Worm (Caenorhabditis elegans) whole organism, L2 larva: ENCODE results near the gene set-8.

Source experiments
- R02D3.7 ChIP-seq: fragments of 150-350 bp; optimal IDR thresholded peaks from 2 replicates; lab custom pipeline; 2014; ENCODE audit warnings: missing biosample characterization, missing genetic modification characterization
- Y55F3AM.14 ChIP-seq: fragments of 200-800 bp; sonication (Bioruptor generic); optimal IDR thresholded peaks from 2 replicates; lab custom pipeline; 2018; ENCODE audit warnings: mild to moderate bottlenecking, missing genetic modification characterization, missing compliant biosample characterization
- ZK546.5 ChIP-seq: sonication (generic microtip); optimal IDR thresholded peaks from 2 replicates; lab custom pipeline; 2017; ENCODE audit warnings: missing biosample characterization, missing genetic modification characterization
- aly-2 ChIP-seq: fragments of 150-350 bp; optimal IDR thresholded peaks from 2 replicates; lab custom pipeline; 2014; ENCODE audit warnings: missing biosample characterization, missing genetic modification characterization
- ama-1 ChIP-seq: fragments of 150-350 bp; optimal IDR thresholded peaks from 2 replicates; lab custom pipeline; 2018; ENCODE audit warnings: inconsistent platforms
- blmp-1 ChIP-seq: sonication (generic microtip); optimal IDR thresholded peaks from 2 replicates; lab custom pipeline; 2017; ENCODE audit warnings: missing genetic modification characterization, mild to moderate bottlenecking, missing compliant biosample characterization, antibody characterized with exemption, moderate library complexity; ENCODE audit not compliant: insufficient read depth
- crh-2 ChIP-seq: sonication (generic microtip); optimal IDR thresholded peaks from 2 replicates; lab custom pipeline; 2017; ENCODE audit warnings: missing biosample characterization, missing genetic modification characterization
- elt-1 ChIP-seq: fragments of 150-350 bp; optimal IDR thresholded peaks from 2 replicates; lab custom pipeline; 2014; ENCODE audit warnings: missing biosample characterization, missing genetic modification characterization
- elt-3 ChIP-seq: sonication (generic microtip); optimal IDR thresholded peaks from 2 replicates; lab custom pipeline; 2017; ENCODE audit warnings: missing biosample characterization, missing genetic modification characterization
- fos-1 ChIP-seq: fragments of 150-350 bp; optimal IDR thresholded peaks from 2 replicates; lab custom pipeline; 2014; ENCODE audit warnings: missing biosample characterization, missing genetic modification characterization
- lin-39 ChIP-seq: fragments of 150-350 bp; optimal IDR thresholded peaks from 2 replicates; lab custom pipeline; 2014; ENCODE audit warnings: missing biosample characterization, missing genetic modification reagents, missing genetic modification characterization
- mab-5 ChIP-seq: fragments of 150-350 bp; optimal IDR thresholded peaks from 2 replicates; lab custom pipeline; 2014; ENCODE audit warnings: missing biosample characterization, missing genetic modification characterization
- mbf-1 ChIP-seq: sonication (generic microtip); optimal IDR thresholded peaks from 2 replicates; lab custom pipeline; 2017; ENCODE audit warnings: missing biosample characterization, missing genetic modification characterization
- mdl-1 ChIP-seq, 2 experiments: fragments of 150-350 bp in 1 of 2; sonication (generic microtip) in 1 of 2; optimal IDR thresholded peaks; 2 replicates each; lab custom pipeline; 2017; ENCODE audit warnings: missing biosample characterization in 2 of 2, missing genetic modification characterization in 2 of 2
- nhr-11 ChIP-seq: fragments of 150-350 bp; optimal IDR thresholded peaks from 2 replicates; lab custom pipeline; 2014; ENCODE audit warnings: missing biosample characterization, missing genetic modification characterization
- nhr-12 ChIP-seq: fragments of 150-350 bp; optimal IDR thresholded peaks from 2 replicates; lab custom pipeline; 2014; ENCODE audit warnings: missing biosample characterization, missing genetic modification characterization
- nhr-23 ChIP-seq: fragments of 150-350 bp; optimal IDR thresholded peaks from 2 replicates; lab custom pipeline; 2014; ENCODE audit warnings: missing biosample characterization, missing genetic modification reagents, missing genetic modification characterization
- nhr-237 ChIP-seq: fragments of 150-350 bp; optimal IDR thresholded peaks from 2 replicates; lab custom pipeline; 2014; ENCODE audit warnings: missing biosample characterization, missing genetic modification characterization
- nhr-25 ChIP-seq: fragments of 150-350 bp; sonication (generic microtip); optimal IDR thresholded peaks from 3 replicates; lab custom pipeline; 2014; ENCODE audit warnings: missing biosample characterization, missing genetic modification characterization
- nhr-77 ChIP-seq: fragments of 150-350 bp; optimal IDR thresholded peaks from 2 replicates; lab custom pipeline; 2014; ENCODE audit warnings: missing biosample characterization, missing genetic modification characterization
- sma-3 ChIP-seq: sonication (generic microtip); optimal IDR thresholded peaks from 2 replicates; lab custom pipeline; 2016; ENCODE audit warnings: missing genetic modification reagents, missing genetic modification characterization, missing compliant biosample characterization
- snpc-4 ChIP-seq: fragments of 150-350 bp; optimal IDR thresholded peaks from 2 replicates; lab custom pipeline; 2014; ENCODE audit warnings: missing biosample characterization, missing genetic modification characterization
- unc-39 ChIP-seq: fragments of 150-350 bp; optimal IDR thresholded peaks from 2 replicates; lab custom pipeline; 2014; ENCODE audit warnings: missing biosample characterization, missing genetic modification characterization
- unc-55 ChIP-seq: fragments of 150-350 bp; sonication (generic microtip); optimal IDR thresholded peaks from 3 replicates; lab custom pipeline; 2014; ENCODE audit warnings: missing biosample characterization, missing genetic modification reagents, missing genetic modification characterization
- unc-62 ChIP-seq: fragments of 150-350 bp; optimal IDR thresholded peaks from 2 replicates; lab custom pipeline; 2014; ENCODE audit warnings: missing biosample characterization, missing genetic modification reagents, missing genetic modification characterization
- zag-1 ChIP-seq: fragments of 150-350 bp; optimal IDR thresholded peaks from 2 replicates; lab custom pipeline; 2014; ENCODE audit warnings: missing biosample characterization, missing genetic modification characterization
- ztf-1 ChIP-seq: fragments of 200-800 bp; sonication (Bioruptor generic); conservative IDR thresholded peaks from 2 replicates; pipeline ENCODE4 v1.3.6; 2022; ENCODE audit warnings: missing genetic modification characterization, missing compliant biosample characterization
- ztf-11 ChIP-seq: sonication (generic microtip); optimal IDR thresholded peaks from 2 replicates; lab custom pipeline; 2017; ENCODE audit warnings: missing biosample characterization, missing genetic modification characterization
- ztf-4 ChIP-seq: fragments of 150-350 bp; optimal IDR thresholded peaks from 2 replicates; lab custom pipeline; 2014; ENCODE audit warnings: missing biosample characterization, missing genetic modification characterization

Gene set-8

DNA sequence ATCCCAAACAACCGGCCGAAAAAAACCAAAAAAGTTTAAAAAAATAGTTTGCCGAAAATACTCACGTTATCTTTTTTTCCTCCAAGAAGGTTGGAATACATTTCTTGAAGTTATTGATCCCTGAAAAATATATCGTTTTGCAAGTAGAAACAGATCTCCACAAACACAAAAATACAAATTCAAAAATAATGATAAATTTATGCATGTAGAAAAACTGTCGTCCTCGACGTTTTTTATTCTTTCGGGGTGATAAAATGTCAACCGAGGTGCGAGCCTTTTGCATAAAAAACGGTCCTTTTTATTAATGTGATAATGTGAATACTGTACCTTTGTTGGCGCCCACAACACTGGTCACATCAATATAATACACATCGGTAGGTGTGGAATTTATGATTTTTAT lies 17.3 kb downstream of the set-8 start, which contains the start of gene F02D10.2:
TSS of gene F02D10.2 (minus strand) at position 101 of the 400 bp plus-strand sequence.
- TF ChIP-seq aly-2, result no peak
- no peak for TF ChIP-seq unc-39
- TF ChIP-seq elt-1 (tag; lab: Kevin White, UChicago), result no peak
- TF ChIP-seq ztf-1 (GFP tag; lab: Robert Waterston, UW), result no peak
- TF ChIP-seq mdl-1 (tag; optimal IDR thresholded peaks at IDR 0.05; lab: Kevin White, UChicago), result no peak

- TF ChIP-seq Y55F3AM.14 (no peak), nhr-23 (no peak), R02D3.7 (no peak), nhr-77 (tag; lab: Kevin White, UChicago) (no peak), sma-3 (no peak), unc-55 (GFP tag; lab: Kevin White, UChicago) (no peak), nhr-237 (no peak), elt-3 (tag; lab: Kevin White, UChicago) (no peak), mbf-1 (tag; lab: Kevin White, UChicago) (no peak), mab-5 (tag; lab: Kevin White, UChicago) (no peak), crh-2 (tag; lab: Kevin White, UChicago) (no peak), ama-1 (lab: Kevin White, UChicago) (no peak)
Observed at ce11 chrX:13466926-13467866, 20.7 kb downstream of the set-8 start, which contains the start of gene col-183. Gene col-183, minus strand, starts transcription at chrX:13467764.

DNA sequence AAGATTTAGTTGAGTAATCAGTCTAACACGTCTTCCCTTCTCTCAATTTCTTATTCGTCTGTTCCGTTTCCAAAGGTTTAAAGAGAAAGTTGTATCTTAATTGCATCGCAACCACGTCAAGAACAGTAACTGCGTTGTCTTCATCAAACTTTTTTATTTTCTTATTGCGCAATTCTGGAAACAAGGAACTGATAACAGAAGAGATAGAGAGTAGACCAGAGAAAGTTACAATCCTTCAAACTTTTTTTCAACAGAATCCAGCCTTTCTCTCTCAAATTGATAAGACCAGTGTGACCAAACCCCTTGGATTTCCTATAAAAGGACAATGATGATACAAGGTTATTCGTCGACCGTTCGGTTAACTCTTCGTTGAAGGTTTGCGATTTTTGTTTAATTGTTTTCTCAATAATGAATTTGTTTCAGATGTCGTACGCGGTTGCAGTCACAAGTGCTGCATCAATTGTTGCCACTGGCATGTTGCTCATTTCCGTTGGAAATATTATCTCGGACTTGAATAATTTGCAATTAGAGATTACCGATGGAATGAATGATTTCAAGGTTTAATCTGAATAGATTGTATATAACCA lies 22.6 kb downstream of the set-8 start, which contains the start of gene col-184:
TSS of gene col-184 (plus strand) at position 409 of the 587 bp plus-strand sequence.
- TF ChIP-seq elt-1 (tag; lab: Kevin White, UChicago) (no peak), lin-39 (tag; lab: Kevin White, UChicago) (no peak), zag-1 (no peak), blmp-1 (tag; lab: Kevin White, UChicago) (peak; percentile 49), aly-2 (no peak), nhr-12 (no peak), nhr-25 (tag; lab: Kevin White, UChicago) (no peak), mdl-1 (tag; optimal IDR thresholded peaks at IDR 0.05; lab: Kevin White, UChicago) (no peak), nhr-237 (no peak), Y55F3AM.14 (no peak), nhr-77 (tag; lab: Kevin White, UChicago) (no peak), ztf-11 (tag; lab: Kevin White, UChicago) (no peak), sma-3 (peak; percentile 65), elt-3 (tag; lab: Kevin White, UChicago) (no peak), unc-62 (GFP tag; lab: Kevin White, UChicago) (no peak), nhr-23 (no peak), ZK546.5 (no peak)

DNA sequence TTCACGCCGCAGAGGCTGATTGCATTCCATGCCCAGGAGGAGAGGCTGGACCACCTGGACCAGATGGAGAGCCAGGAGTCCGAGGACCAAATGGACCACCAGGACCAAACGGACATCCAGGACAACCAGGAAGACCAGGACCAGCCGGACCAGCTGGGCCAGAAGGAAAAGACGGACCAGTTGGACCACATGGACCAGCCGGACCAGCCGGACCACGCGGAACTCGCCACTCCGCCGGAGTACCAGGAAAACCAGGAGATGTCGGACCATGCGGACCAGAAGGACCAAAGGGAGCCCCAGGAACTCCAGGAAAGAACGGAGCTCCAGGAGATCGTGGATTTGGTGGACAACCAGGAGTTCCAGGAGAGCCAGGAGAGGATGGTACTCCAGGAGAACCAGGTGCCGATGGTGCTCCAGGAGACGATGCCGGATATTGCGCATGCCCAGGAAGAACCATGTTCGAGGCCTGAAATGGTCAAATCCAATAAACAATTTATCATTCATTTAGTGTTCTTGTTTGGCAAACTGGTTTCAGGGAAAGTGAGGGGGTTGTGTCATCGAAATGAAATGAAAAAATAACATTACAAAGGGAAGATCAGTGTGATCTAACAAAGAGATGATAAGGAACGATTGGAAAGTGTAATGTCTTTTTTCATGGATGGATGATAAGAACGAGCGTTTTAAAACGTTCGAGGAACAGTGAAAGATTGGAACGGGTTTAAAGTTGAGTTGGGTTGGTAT lies 23.6 kb downstream of the set-8 start:
- no peak for TF ChIP-seq ZK546.5
- TF ChIP-seq sma-3, result peak; percentile 23
- TF ChIP-seq fos-1 (tag; lab: Kevin White, UChicago), result peak; percentile 0

- TF ChIP-seq ztf-1 (GFP tag; lab: Robert Waterston, UW), result no peak
- TF ChIP-seq unc-55 (GFP tag; lab: Kevin White, UChicago), result peak; percentile 39
Observed at ce11 chrX:13471855-13472254, 25.3 kb downstream of the set-8 start, which contains the start of gene tre-4. Gene tre-4, plus strand, starts transcription at chrX:13472155.

DNA sequence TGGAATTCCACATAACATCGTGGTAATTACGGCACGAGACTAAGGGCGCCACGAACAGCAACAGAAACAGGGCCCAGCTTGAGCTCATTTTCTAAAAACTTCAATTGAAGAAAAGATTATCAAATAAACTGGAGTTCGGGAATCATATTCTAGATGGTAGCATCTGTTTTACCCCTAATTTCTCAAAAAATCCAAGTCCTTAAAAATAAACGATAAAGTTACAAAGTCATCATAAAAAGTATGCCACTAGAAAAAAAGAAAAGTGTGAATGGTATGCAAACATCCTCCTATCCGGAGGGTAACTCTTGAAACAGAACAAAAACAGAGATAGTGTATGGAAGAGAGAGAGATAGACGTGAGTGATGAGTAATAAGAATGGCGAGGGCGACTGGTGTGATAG lies 30.8 kb downstream of the set-8 start, which contains the start of gene efn-3:
TSS of gene efn-3 (minus strand) at position 101 of the 400 bp plus-strand sequence.
- TF ChIP-seq snpc-4 (tag; lab: Kevin White, UChicago) (no peak), ztf-4 (tag; lab: Kevin White, UChicago) (no peak), fos-1 (tag; lab: Kevin White, UChicago) (no peak), elt-1 (tag; lab: Kevin White, UChicago) (no peak), mab-5 (tag; lab: Kevin White, UChicago) (no peak), nhr-23 (no peak), mbf-1 (tag; lab: Kevin White, UChicago) (no peak), nhr-11 (tag; lab: Kevin White, UChicago) (no peak), elt-3 (tag; lab: Kevin White, UChicago) (no peak), ztf-1 (GFP tag; lab: Robert Waterston, UW) (no peak), crh-2 (tag; lab: Kevin White, UChicago) (no peak)
